Worm (Caenorhabditis elegans): ENCODE results near the gene F20G2.5.
A peak's percentile ranks its signal among the peaks of the same experiment; 100 is the strongest.

Gene F20G2.5

ce11 chrV:13789362-13789761 lies 18.1 kb downstream of the F20G2.5 start (continued):
- TF ChIP-seq mdl-1 (tag; optimal IDR thresholded peaks at IDR 0.05) (peak; percentile 40 to 87), sdz-12 (GFP tag; optimal IDR thresholded peaks at IDR 0.05) (no peak), snpc-4 (tag; optimal IDR thresholded peaks at IDR 0.05) (no peak), hmg-1.1 (GFP tag; IDR thresholded peaks at IDR 0.05) (peak; percentile 83), nhr-11 (tag; optimal IDR thresholded peaks at IDR 0.05) (peak; percentile 96), F10B5.3 (tag; optimal IDR thresholded peaks at IDR 0.05) (peak; percentile 33), unc-39 (tag; optimal IDR thresholded peaks at IDR 0.05) (peak; percentile 31), nhr-111 (GFP tag; optimal IDR thresholded peaks at IDR 0.05) (no peak), lim-7 (GFP tag; IDR thresholded peaks at IDR 0.05) (no peak), fos-1 (tag; optimal IDR thresholded peaks at IDR 0.05) (no peak), tra-1 (GFP tag; IDR thresholded peaks at IDR 0.05) (peak; percentile 53), mdt-29 (GFP tag; IDR thresholded peaks at IDR 0.05) (no peak), ztf-11 (tag; optimal IDR thresholded peaks at IDR 0.05) (no peak)

DNA sequence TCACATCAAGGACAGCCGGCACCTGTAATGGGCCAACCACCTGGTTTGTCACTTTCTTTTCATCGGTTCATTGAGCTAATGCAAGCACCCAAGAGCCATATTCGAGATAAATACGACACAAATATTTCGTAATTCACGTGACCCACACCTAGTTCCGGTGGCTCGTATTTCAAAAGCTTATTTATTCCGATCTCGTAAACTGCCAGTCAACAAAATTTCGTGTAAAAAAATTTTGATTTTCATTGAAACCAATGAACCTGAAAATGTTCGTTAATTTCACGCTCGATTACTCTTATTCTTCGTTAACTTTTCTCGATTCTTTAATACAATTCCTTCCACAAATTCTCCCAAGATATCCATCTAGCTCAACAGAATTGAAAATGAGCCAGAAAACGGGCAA lies 18.8 kb downstream of the F20G2.5 start:
- no peak for TF ChIP-seq unc-62 (GFP tag; optimal IDR thresholded peaks at IDR 0.05 in 1 of 2)
- TF ChIP-seq unc-62 (tag; optimal IDR thresholded peaks at IDR 0.05) = no peak
- TF ChIP-seq aha-1 (tag) = peak; percentile 72
- TF ChIP-seq zfp-3 (GFP tag; conservative IDR thresholded peaks at IDR 0.05) = 0 out of 2 replicates have a peak, but pooled peaks have one; percentile 21

- TF ChIP-seq mxl-3 (GFP tag; optimal IDR thresholded peaks at IDR 0.05) (no peak), tag-97 (GFP tag; IDR thresholded peaks at IDR 0.05) (no peak), lsy-2 (tag; optimal IDR thresholded peaks at IDR 0.05) (peak in 1 of 2 experiments; percentile 19), lir-3 (tag; optimal IDR thresholded peaks at IDR 0.05) (no peak), mdl-1 (tag; optimal IDR thresholded peaks at IDR 0.05) (peak in 1 of 2 experiments; percentile 26), F10B5.3 (tag; optimal IDR thresholded peaks at IDR 0.05) (no peak), ZK337.2 (GFP tag; IDR thresholded peaks at IDR 0.05) (no peak), ceh-62 (tag; optimal IDR thresholded peaks at IDR 0.05) (no peak), saeg-2 (GFP tag; IDR thresholded peaks at IDR 0.05) (no peak), snpc-1.2 (GFP tag; IDR thresholded peaks at IDR 0.05) (no peak), hlh-11 (tag; optimal IDR thresholded peaks at IDR 0.05) (peak; percentile 22), hlh-30 (tag; optimal IDR thresholded peaks at IDR 0.05; ENCODE audit: insufficient read depth) (peak; percentile 72), zag-1 (tag; optimal IDR thresholded peaks at IDR 0.05) (no peak), T20F7.1 (GFP tag; optimal IDR thresholded peaks at IDR 0.05) (no peak), T26A8.4 (GFP tag; IDR thresholded peaks at IDR 0.05) (no peak), attf-4 (tag; optimal IDR thresholded peaks at IDR 0.05) (no peak), dmd-8 (GFP tag; IDR thresholded peaks at IDR 0.05) (no peak), nhr-111 (GFP tag; optimal IDR thresholded peaks at IDR 0.05) (no peak), mep-1 (tag; optimal IDR thresholded peaks at IDR 0.05) (peak; percentile 41), nhr-28 (tag; optimal IDR thresholded peaks at IDR 0.05) (peak; percentile 65), R02D3.7 (tag; optimal IDR thresholded peaks at IDR 0.05) (no peak)
Observed at ce11 chrV:13790557-13790956, 19.2 kb downstream of the F20G2.5 start.

DNA sequence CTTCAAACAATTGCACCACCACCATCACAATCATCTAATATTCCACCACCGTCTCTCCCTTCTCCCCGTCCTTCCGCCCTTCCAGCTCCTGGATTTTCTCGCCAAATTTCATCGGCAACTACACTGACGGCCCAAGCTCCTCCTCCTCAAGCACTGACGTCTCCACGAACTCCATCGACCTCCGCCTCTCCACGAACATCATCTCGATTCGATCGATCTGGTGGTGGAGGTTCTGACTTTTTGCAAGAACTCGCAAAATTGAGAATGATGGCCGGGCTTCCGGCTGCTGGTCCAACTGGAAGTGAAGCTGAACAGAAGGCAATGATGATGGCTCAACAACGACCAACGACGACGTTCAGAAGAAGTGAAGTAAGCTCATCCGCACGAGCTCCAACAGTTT lies 22.7 kb downstream of the F20G2.5 start:
- TF ChIP-seq aly-2 (tag; optimal IDR thresholded peaks at IDR 0.05) = no peak
- no peak for TF ChIP-seq nhr-28 (tag; optimal IDR thresholded peaks at IDR 0.05)
- TF ChIP-seq ceh-82 (tag; optimal IDR thresholded peaks at IDR 0.05) = no peak
- TF ChIP-seq duxl-1 (tag; optimal IDR thresholded peaks at IDR 0.05; ENCODE audit: poor library complexity) = no peak
- TF ChIP-seq dmd-8 (GFP tag; IDR thresholded peaks at IDR 0.05) = 0 out of 2 replicates have a peak, but pooled peaks have one; percentile 26
- 0 out of 2 replicates have a peak, but pooled peaks have one; percentile 17 for TF ChIP-seq egl-43 (GFP tag; IDR thresholded peaks at IDR 0.05)
- TF ChIP-seq ceh-44 (GFP tag; IDR thresholded peaks at IDR 0.05) = no peak
- no peak for TF ChIP-seq madf-5 (GFP tag; IDR thresholded peaks at IDR 0.05)
- TF ChIP-seq ZK337.2 (GFP tag; IDR thresholded peaks at IDR 0.05) = no peak
- no peak for TF ChIP-seq lsy-2 (tag; optimal IDR thresholded peaks at IDR 0.05)
- TF ChIP-seq set-16 (GFP tag; IDR thresholded peaks at IDR 0.05) = peak; percentile 74
- TF ChIP-seq nhr-25 (tag; optimal IDR thresholded peaks at IDR 0.05; ENCODE audit: borderline replicate concordance, insufficient read depth) = no peak
- no peak for TF ChIP-seq nhr-42 (GFP tag; IDR thresholded peaks at IDR 0.05)
- no peak for TF ChIP-seq zip-2 (tag; optimal IDR thresholded peaks at IDR 0.05)

Measured in whole organism, L4 larva.